Worm (Caenorhabditis elegans) whole organism, young adult: ENCODE results near the gene oac-29.
A peak's percentile ranks its signal among the peaks of the same experiment; 100 is the strongest.

Experiments
- B0019.2 ChIP-seq: fragments of 200-800 bp; sonication (Bioruptor generic); conservative IDR thresholded peaks from 2 replicates; pipeline ENCODE4 v1.3.6; 2022; ENCODE audit warnings: missing genetic modification reagents, missing genetic modification characterization, missing compliant biosample characterization
- B0336.3 ChIP-seq: fragments of 200-800 bp; sonication (Bioruptor generic); IDR thresholded peaks from 2 replicates; pipeline ENCODE4 v1.3.6; 2022; ENCODE audit warnings: missing genetic modification characterization, missing compliant biosample characterization
- C06A6.2 ChIP-seq: fragments of 200-800 bp; sonication (Bioruptor generic); conservative IDR thresholded peaks from 2 replicates; pipeline ENCODE4 v1.3.6; 2022; ENCODE audit warnings: missing genetic modification characterization, missing compliant biosample characterization
- F10E7.11 ChIP-seq: sonication (generic microtip); optimal IDR thresholded peaks from 2 replicates; lab custom pipeline; 2017; ENCODE audit warnings: mild to moderate bottlenecking, missing genetic modification characterization, moderate library complexity, missing compliant biosample characterization
- F22D6.2 ChIP-seq: sonication (generic microtip); optimal IDR thresholded peaks from 2 replicates; lab custom pipeline; 2016; ENCODE audit warnings: mild to moderate bottlenecking, missing genetic modification characterization, missing compliant biosample characterization
- F37B4.10 ChIP-seq: fragments of 200-800 bp; sonication (Bioruptor generic); IDR thresholded peaks from 2 replicates; pipeline ENCODE4 v1.3.6; 2022; ENCODE audit warnings: missing genetic modification characterization, missing compliant biosample characterization
- F39B2.1 ChIP-seq: fragments of 200-800 bp; sonication (Bioruptor generic); IDR thresholded peaks from 2 replicates; pipeline ENCODE4 v1.3.6; 2022; ENCODE audit warnings: missing genetic modification reagents, missing genetic modification characterization, missing compliant biosample characterization
- F57C9.4 ChIP-seq: sonication (generic microtip); optimal IDR thresholded peaks from 2 replicates; lab custom pipeline; 2017; ENCODE audit warnings: mild to moderate bottlenecking, missing genetic modification characterization, missing compliant biosample characterization
- K11D2.4 ChIP-seq: fragments of 200-800 bp; sonication (Bioruptor generic); IDR thresholded peaks from 2 replicates; pipeline ENCODE4 v1.3.6; 2022; ENCODE audit warnings: missing genetic modification reagents, missing genetic modification characterization, missing compliant biosample characterization
- K12H6.12 ChIP-seq: fragments of 200-800 bp; sonication (Bioruptor generic); optimal IDR thresholded peaks from 2 replicates; lab custom pipeline; 2018; ENCODE audit warnings: mild to moderate bottlenecking, missing genetic modification characterization, missing compliant biosample characterization
- Y53F4B.3 ChIP-seq: fragments of 200-800 bp; sonication (Bioruptor generic); IDR thresholded peaks from 2 replicates; pipeline ENCODE4 v1.3.6; 2022; ENCODE audit warnings: missing genetic modification reagents, missing genetic modification characterization, missing compliant biosample characterization
- Y53G8AR.9 ChIP-seq: fragments of 200-800 bp; sonication (Bioruptor generic); conservative IDR thresholded peaks from 2 replicates; pipeline ENCODE4 v1.3.6; 2022; ENCODE audit warnings: missing genetic modification reagents, missing genetic modification characterization, missing compliant biosample characterization
- Y79H2A.3 ChIP-seq: fragments of 200-800 bp; sonication (Bioruptor generic); conservative IDR thresholded peaks from 2 replicates; pipeline ENCODE4 v1.3.6; 2022; ENCODE audit warnings: missing genetic modification reagents, missing genetic modification characterization, missing compliant biosample characterization
- ZK185.1 ChIP-seq: sonication (generic microtip); optimal IDR thresholded peaks from 2 replicates; lab custom pipeline; 2016; ENCODE audit warnings: mild to moderate bottlenecking, missing genetic modification characterization, missing compliant biosample characterization; ENCODE audit not compliant: poor library complexity, severe bottlenecking
- akir-1 ChIP-seq: fragments of 200-800 bp; sonication (Bioruptor generic); optimal IDR thresholded peaks from 2 replicates; lab custom pipeline; 2018; ENCODE audit warnings: mild to moderate bottlenecking, missing genetic modification characterization, moderate library complexity, missing compliant biosample characterization
- aptf-2 ChIP-seq: fragments of 200-800 bp; sonication (Bioruptor generic); conservative IDR thresholded peaks from 2 replicates; pipeline ENCODE4 v1.3.6; 2022; ENCODE audit warnings: missing genetic modification reagents, missing genetic modification characterization, missing compliant biosample characterization
- attf-3 ChIP-seq: fragments of 200-800 bp; sonication (Bioruptor generic); conservative IDR thresholded peaks from 2 replicates; pipeline ENCODE4 v1.3.6; 2022; ENCODE audit warnings: missing genetic modification reagents, missing genetic modification characterization, missing compliant biosample characterization
- attf-5 ChIP-seq: fragments of 200-800 bp; sonication (Bioruptor generic); optimal IDR thresholded peaks from 2 replicates; lab custom pipeline; 2018; ENCODE audit warnings: mild to moderate bottlenecking, missing genetic modification characterization, missing compliant biosample characterization
- bed-1 ChIP-seq: fragments of 200-800 bp; sonication (Bioruptor generic); IDR thresholded peaks from 2 replicates; pipeline ENCODE4 v1.3.6; 2022; ENCODE audit warnings: missing genetic modification reagents, missing genetic modification characterization, missing compliant biosample characterization
- ceh-40 ChIP-seq: fragments of 200-800 bp; sonication (Bioruptor generic); IDR thresholded peaks from 2 replicates; pipeline ENCODE4 v1.3.6; 2022; ENCODE audit warnings: missing genetic modification characterization, missing compliant biosample characterization
- ceh-58 ChIP-seq: fragments of 200-800 bp; sonication (Bioruptor generic); IDR thresholded peaks from 2 replicates; pipeline ENCODE4 v1.3.6; 2022; ENCODE audit warnings: missing genetic modification characterization, missing compliant biosample characterization
- ceh-79 ChIP-seq: sonication (generic microtip); optimal IDR thresholded peaks from 2 replicates; lab custom pipeline; 2017; ENCODE audit warnings: mild to moderate bottlenecking, missing genetic modification characterization, missing compliant biosample characterization
- chd-7 ChIP-seq: sonication (generic microtip); optimal IDR thresholded peaks from 2 replicates; lab custom pipeline; 2016; ENCODE audit warnings: mild to moderate bottlenecking, missing genetic modification characterization, moderate library complexity, missing compliant biosample characterization
- dox-1 ChIP-seq: fragments of 200-800 bp; sonication (Bioruptor generic); IDR thresholded peaks from 2 replicates; pipeline ENCODE4 v1.3.6; 2022; ENCODE audit warnings: missing genetic modification reagents, missing genetic modification characterization, missing compliant biosample characterization
- dpl-1 ChIP-seq: fragments of 150-350 bp; optimal IDR thresholded peaks from 2 replicates; lab custom pipeline; 2014; ENCODE audit warnings: missing biosample characterization, missing genetic modification reagents, missing genetic modification characterization
- efl-1 ChIP-seq: fragments of 150-350 bp; optimal IDR thresholded peaks from 2 replicates; lab custom pipeline; 2014; ENCODE audit warnings: missing biosample characterization, missing genetic modification reagents, missing genetic modification characterization
- egrh-3 ChIP-seq: fragments of 200-800 bp; sonication (Bioruptor generic); IDR thresholded peaks from 2 replicates; pipeline ENCODE4 v1.3.6; 2022; ENCODE audit warnings: missing genetic modification reagents, missing genetic modification characterization, missing compliant biosample characterization
- him-1 ChIP-seq: sonication (generic microtip); optimal IDR thresholded peaks from 2 replicates; lab custom pipeline; 2016; ENCODE audit warnings: missing genotype, missing genetic modification reagents, missing genetic modification characterization, missing compliant biosample characterization
- hrde-1 ChIP-seq: sonication (generic microtip); optimal IDR thresholded peaks from 2 replicates; lab custom pipeline; 2016; ENCODE audit warnings: missing genetic modification characterization, mild to moderate bottlenecking, missing compliant biosample characterization, moderate library complexity, missing genotype, missing genetic modification reagents, borderline replicate concordance
- hsf-1 ChIP-seq: fragments of 200-800 bp; sonication (Bioruptor generic); IDR thresholded peaks from 2 replicates; pipeline ENCODE4 v1.3.6; 2022; ENCODE audit warnings: missing genetic modification reagents, missing genetic modification characterization, missing compliant biosample characterization
- let-526 ChIP-seq: fragments of 200-800 bp; sonication (Bioruptor generic); IDR thresholded peaks from 2 replicates; pipeline ENCODE4 v1.3.6; 2022; ENCODE audit warnings: missing genetic modification reagents, missing genetic modification characterization, missing compliant biosample characterization
- let-607 ChIP-seq, 2 experiments: fragments of 200-800 bp in 1 of 2; sonication (Bioruptor generic) in 1 of 2; sonication (generic microtip) in 1 of 2; optimal IDR thresholded peaks; 2 replicates each; lab custom pipeline; 2016 to 2018; ENCODE audit warnings: mild to moderate bottlenecking in 2 of 2, missing compliant biosample characterization in 2 of 2, missing genetic modification characterization in 2 of 2, moderate library complexity in 2 of 2, missing genotype in 1 of 2
- lin-35 ChIP-seq, 3 experiments: fragments of 150-350 bp in 2 of 3; sonication (generic microtip) in 1 of 3; optimal IDR thresholded peaks; 2 replicates each; lab custom pipeline; 2014 to 2018; ENCODE audit warnings: missing biosample characterization in 3 of 3, missing genetic modification characterization in 3 of 3, missing genetic modification reagents in 3 of 3
- madf-3 ChIP-seq: fragments of 200-800 bp; sonication (Bioruptor generic); IDR thresholded peaks from 2 replicates; pipeline ENCODE4 v1.3.6; 2022; ENCODE audit warnings: missing genetic modification reagents, missing genetic modification characterization, missing compliant biosample characterization
- madf-6 ChIP-seq: fragments of 200-800 bp; sonication (Bioruptor generic); IDR thresholded peaks from 2 replicates; pipeline ENCODE4 v1.3.6; 2022; ENCODE audit warnings: missing genetic modification reagents, missing genetic modification characterization, missing compliant biosample characterization
- madf-8 ChIP-seq: fragments of 200-800 bp; sonication (Bioruptor generic); conservative IDR thresholded peaks from 2 replicates; pipeline ENCODE4 v1.3.6; 2022; ENCODE audit warnings: missing genetic modification reagents, missing genetic modification characterization, missing compliant biosample characterization
- mel-28 ChIP-seq: sonication (generic microtip); optimal IDR thresholded peaks from 2 replicates; lab custom pipeline; 2016; ENCODE audit warnings: borderline replicate concordance, mild to moderate bottlenecking, missing genetic modification characterization, missing compliant biosample characterization
- mes-4 ChIP-seq: sonication (generic microtip); optimal IDR thresholded peaks from 2 replicates; lab custom pipeline; 2016; ENCODE audit warnings: missing genotype, missing genetic modification characterization, missing compliant biosample characterization
- nfya-1 ChIP-seq: sonication (generic microtip); optimal IDR thresholded peaks from 2 replicates; lab custom pipeline; 2017; ENCODE audit warnings: antibody characterized with exemption, missing compliant biosample characterization, missing genetic modification characterization, borderline replicate concordance; ENCODE audit not compliant: insufficient read depth
- nhr-179 ChIP-seq: sonication (generic microtip); optimal IDR thresholded peaks from 2 replicates; lab custom pipeline; 2016; ENCODE audit warnings: mild to moderate bottlenecking, missing genetic modification characterization, missing compliant biosample characterization
- pha-4 ChIP-seq: fragments of 150-350 bp; sonication (generic microtip); optimal IDR thresholded peaks from 2 replicates; lab custom pipeline; 2014; ENCODE audit warnings: missing biosample characterization, missing genetic modification reagents, missing genetic modification characterization
- rcor-1 ChIP-seq: fragments of 200-800 bp; sonication (Bioruptor generic); IDR thresholded peaks from 2 replicates; pipeline ENCODE4 v1.3.6; 2022; ENCODE audit warnings: missing genetic modification reagents, missing genetic modification characterization, missing compliant biosample characterization
- snpc-3.4 ChIP-seq: sonication (generic microtip); optimal IDR thresholded peaks from 2 replicates; lab custom pipeline; 2017; ENCODE audit warnings: missing genetic modification characterization, mild to moderate bottlenecking, missing compliant biosample characterization, antibody characterized with exemption, moderate library complexity, missing genotype, missing genetic modification reagents
- snpc-4 ChIP-seq, 5 experiments: fragments of 150-350 bp in 1 of 5; sonication (generic microtip) in 4 of 5; optimal IDR thresholded peaks; 2 replicates each; lab custom pipeline; 2014 to 2018; ENCODE audit warnings: missing genetic modification characterization in 5 of 5, missing biosample characterization in 3 of 5, antibody characterized with exemption in 2 of 5, mild to moderate bottlenecking in 2 of 5, missing compliant biosample characterization in 2 of 5, missing genotype in 2 of 5, moderate library complexity in 2 of 5, missing genetic modification reagents in 1 of 5
- tlf-1 ChIP-seq: fragments of 200-800 bp; sonication (Bioruptor generic); optimal IDR thresholded peaks from 2 replicates; lab custom pipeline; 2018; ENCODE audit warnings: mild to moderate bottlenecking, missing genetic modification characterization, missing compliant biosample characterization
- unc-62 ChIP-seq: fragments of 150-350 bp; optimal IDR thresholded peaks from 2 replicates; lab custom pipeline; 2014; ENCODE audit warnings: missing biosample characterization, missing genetic modification reagents, missing genetic modification characterization
- zfh-2 ChIP-seq: fragments of 200-800 bp; sonication (Bioruptor generic); conservative IDR thresholded peaks from 2 replicates; pipeline ENCODE4 v1.3.6; 2022; ENCODE audit warnings: missing genetic modification reagents, missing genetic modification characterization, missing compliant biosample characterization

Gene oac-29

ce11 chrV:8606099-8606696 is 29.3 kb downstream of the oac-29 start, which contains the start of gene vps-60:
vps-60 (minus strand) TSS chrV:8606128.
- TF ChIP-seq C06A6.2 (GFP tag; lab: Robert Waterston, UW), result peak; percentile 71; the same call in 1 of the 2 replicates
- peak; percentile 97 for TF ChIP-seq attf-5 (GFP tag; lab: Kevin White, UChicago)
- peak; percentile 89 for TF ChIP-seq dox-1 (GFP tag; lab: Robert Waterston, UW)
- TF ChIP-seq ceh-58 (GFP tag; lab: Robert Waterston, UW), result no peak
- TF ChIP-seq F10E7.11 (tag; lab: Kevin White, UChicago), result no peak
- TF ChIP-seq ceh-79 (tag; lab: Kevin White, UChicago), result no peak
- TF ChIP-seq mel-28 (tag; lab: Kevin White, UChicago), result no peak
- TF ChIP-seq bed-1 (GFP tag; lab: Robert Waterston, UW), result no peak
- no peak for TF ChIP-seq let-526 (GFP tag; lab: Robert Waterston, UW)
- no peak for TF ChIP-seq him-1 (tag; lab: Kevin White, UChicago)
- TF ChIP-seq tlf-1 (GFP tag; lab: Kevin White, UChicago), result peak; percentile 80
- TF ChIP-seq F22D6.2, result peak; percentile 21
- TF ChIP-seq madf-8 (GFP tag; lab: Robert Waterston, UW), result no peak; the same call in 1 of the 2 replicates
- peak; percentile 50; the same call in 1 of the 2 replicates for TF ChIP-seq attf-3
- no peak for TF ChIP-seq F37B4.10 (GFP tag; lab: Robert Waterston, UW)
- no peak; the same call in 1 of the 2 replicates for TF ChIP-seq Y79H2A.3
- TF ChIP-seq Y53F4B.3 (GFP tag; lab: Robert Waterston, UW), result no peak
- peak; percentile 64 for TF ChIP-seq unc-62 (GFP tag; lab: Kevin White, UChicago)
- peak; percentile 82 for TF ChIP-seq pha-4 (tag; lab: Kevin White, UChicago)
- no peak for TF ChIP-seq nhr-179 (tag; lab: Kevin White, UChicago)
- TF ChIP-seq mes-4, result no peak
- TF ChIP-seq let-607 (tag; optimal IDR thresholded peaks at IDR 0.05; lab: Kevin White, UChicago), result peak; percentile 21 to 81
- no peak for TF ChIP-seq F57C9.4
- TF ChIP-seq dpl-1 (GFP tag; lab: Kevin White, UChicago), result peak; percentile 70
- TF ChIP-seq lin-35 (GFP tag; optimal IDR thresholded peaks at IDR 0.05; lab: Kevin White, UChicago), result peak; percentile 8 to 77 (median 10)
- peak; percentile 67 for TF ChIP-seq efl-1
- TF ChIP-seq nfya-1 (tag; lab: Kevin White, UChicago), result no peak
- peak; percentile 92 for TF ChIP-seq K12H6.12 (tag; lab: Kevin White, UChicago)
- no peak for TF ChIP-seq hrde-1 (tag; lab: Kevin White, UChicago)
- no peak for TF ChIP-seq B0019.2 (GFP tag; lab: Robert Waterston, UW)
- peak; percentile 85 for TF ChIP-seq B0336.3 (GFP tag; lab: Robert Waterston, UW)
- peak; percentile 21 for TF ChIP-seq ZK185.1 (tag; lab: Kevin White, UChicago)
- TF ChIP-seq K11D2.4 (GFP tag; lab: Robert Waterston, UW), result peak; percentile 92
- TF ChIP-seq Y53G8AR.9 (GFP tag; lab: Robert Waterston, UW), result peak; percentile 86
- peak; percentile 84 for TF ChIP-seq snpc-3.4 (tag; lab: Kevin White, UChicago)
- peak; percentile 97 for TF ChIP-seq zfh-2 (GFP tag; lab: Robert Waterston, UW)
- no peak for TF ChIP-seq aptf-2 (GFP tag; lab: Robert Waterston, UW)
- TF ChIP-seq akir-1 (GFP tag; lab: Kevin White, UChicago), result no peak
- TF ChIP-seq rcor-1 (GFP tag; lab: Robert Waterston, UW), result peak; percentile 66
- TF ChIP-seq madf-6 (GFP tag; lab: Robert Waterston, UW), result peak; percentile 85
- TF ChIP-seq F39B2.1 (GFP tag; lab: Robert Waterston, UW), result no peak
- TF ChIP-seq chd-7 (tag; lab: Kevin White, UChicago), result peak; percentile 68
- no peak for TF ChIP-seq ceh-40 (GFP tag; lab: Robert Waterston, UW)
- peak; percentile 99 for TF ChIP-seq madf-3
- peak; percentile 49 for TF ChIP-seq snpc-4 (GFP tag; optimal IDR thresholded peaks at IDR 0.05; lab: Kevin White, UChicago)
- TF ChIP-seq snpc-4 (tag; optimal IDR thresholded peaks at IDR 0.05; lab: Kevin White, UChicago), result peak; percentile 69 to 80 (median 76)
- peak; percentile 59 for TF ChIP-seq egrh-3 (GFP tag; lab: Robert Waterston, UW)
- TF ChIP-seq hsf-1 (GFP tag; lab: Robert Waterston, UW), result no peak
